Fruit fly (Drosophila melanogaster): Measurements from ENCODE around the gene CG15169.
A peak's percentile ranks its signal among the peaks of the same experiment; 100 is the strongest.

Gene CG15169

dm6 chr2L:19014032-19014880, 23.4 kb downstream of the CG15169 start (continued):
- TF ChIP-seq CG17829 (tag; optimal IDR thresholded peaks at IDR 0.05) (peak; percentile 68), CG6813 (GFP tag; optimal IDR thresholded peaks at IDR 0.05) (peak; percentile 70), Rfx (GFP tag; IDR thresholded peaks at IDR 0.05) (peak; percentile 57), ttk (GFP tag; IDR thresholded peaks at IDR 0.05) (peak; percentile 60), Ets65A (GFP tag) (peak; percentile 41), CG13424 (tag; optimal IDR thresholded peaks at IDR 0.05) (peak; percentile 89), pros (GFP tag; optimal IDR thresholded peaks at IDR 0.05) (no peak), Nf-YB (GFP tag; optimal IDR thresholded peaks at IDR 0.05) (peak; percentile 55), Rx (GFP tag; IDR thresholded peaks at IDR 0.05) (peak; percentile 46; the same call in 1 of the 2 replicates), D19A (tag; optimal IDR thresholded peaks at IDR 0.05) (peak; percentile 69), H2.0 (GFP tag; IDR thresholded peaks at IDR 0.05) (0 out of 2 replicates have a peak, but pooled peaks have one; percentile 29), CG1603 (tag; optimal IDR thresholded peaks at IDR 0.05) (peak; percentile 9), fd102C (GFP tag; optimal IDR thresholded peaks at IDR 0.05) (no peak), Dp (GFP tag; optimal IDR thresholded peaks at IDR 0.05) (no peak), CG3163 (GFP tag; optimal IDR thresholded peaks at IDR 0.05) (no peak), Sry-δ (GFP tag; optimal IDR thresholded peaks at IDR 0.05) (no peak), ham (GFP tag; IDR thresholded peaks at IDR 0.05) (no peak), psq (GFP tag; optimal IDR thresholded peaks at IDR 0.05) (no peak), al (GFP tag; IDR thresholded peaks at IDR 0.05) (0 out of 2 replicates have a peak, but pooled peaks have one; percentile 18), CG15011 (GFP tag; optimal IDR thresholded peaks at IDR 0.05) (peak; percentile 62), fu2 (GFP tag; optimal IDR thresholded peaks at IDR 0.05) (no peak), CG1832 (GFP tag; optimal IDR thresholded peaks at IDR 0.05) (no peak), Abd-B (GFP tag; optimal IDR thresholded peaks at IDR 0.05) (peak; percentile 53), Mes4 (GFP tag; optimal IDR thresholded peaks at IDR 0.05) (no peak), CG11696 (GFP tag; IDR thresholded peaks at IDR 0.05) (no peak), CG8765 (GFP tag; IDR thresholded peaks at IDR 0.05) (no peak), CG17568 (GFP tag; optimal IDR thresholded peaks at IDR 0.05) (peak; percentile 18), maf-S (GFP tag; optimal IDR thresholded peaks at IDR 0.05) (no peak), CG18619 (GFP tag; optimal IDR thresholded peaks at IDR 0.05) (peak; percentile 83), row (GFP tag; IDR thresholded peaks at IDR 0.05) (peak; percentile 82), CG12769 (tag; optimal IDR thresholded peaks at IDR 0.05) (no peak), bcd (GFP tag; optimal IDR thresholded peaks at IDR 0.05) (peak; percentile 80), ro (GFP tag; IDR thresholded peaks at IDR 0.05) (no peak), CG3838 (GFP tag; optimal IDR thresholded peaks at IDR 0.05) (no peak), HLH3B (GFP tag; IDR thresholded peaks at IDR 0.05) (peak; percentile 70), Tbp (GFP tag; optimal IDR thresholded peaks at IDR 0.05) (no peak), CTCF (GFP tag; optimal IDR thresholded peaks at IDR 0.05) (no peak), CG6175 (GFP tag; IDR thresholded peaks at IDR 0.05) (no peak), Dfd (GFP tag; optimal IDR thresholded peaks at IDR 0.05) (no peak), sd (tag; optimal IDR thresholded peaks at IDR 0.05) (no peak), CG4730 (GFP tag; IDR thresholded peaks at IDR 0.05) (peak; percentile 16; the same call in 1 of the 2 replicates), CG31224 (GFP tag; IDR thresholded peaks at IDR 0.05) (peak; percentile 51; the same call in 1 of the 2 replicates), nmo (GFP tag; optimal IDR thresholded peaks at IDR 0.05) (peak; percentile 78), gfzf (GFP tag; optimal IDR thresholded peaks at IDR 0.05) (no peak), CG17359 (tag; optimal IDR thresholded peaks at IDR 0.05) (peak; percentile 79), aop (GFP tag; IDR thresholded peaks at IDR 0.05) (no peak), D (optimal IDR thresholded peaks at IDR 0.05) (no peak), D (GFP tag; optimal IDR thresholded peaks at IDR 0.05) (peak; percentile 69), HmgZ (tag; optimal IDR thresholded peaks at IDR 0.05) (peak; percentile 46), CG16863 (GFP tag; optimal IDR thresholded peaks at IDR 0.05) (no peak), CG10565 (GFP tag; optimal IDR thresholded peaks at IDR 0.05) (no peak)

All from whole organism, embryonic.